Fruit fly (Drosophila melanogaster): Measurements from ENCODE around the gene xit.

The xit gene

dm6 chrX:6794190-6794589, 26.6 kb upstream of the xit start (continued):
- TF ChIP-seq org-1 (GFP tag; optimal IDR thresholded peaks at IDR 0.05) (peak; percentile 74), Chrac-16 (GFP tag; optimal IDR thresholded peaks at IDR 0.05) (peak; percentile 72), Nf-YA (GFP tag; IDR thresholded peaks at IDR 0.05) (peak; percentile 68), CG15514 (GFP tag; optimal IDR thresholded peaks at IDR 0.05) (peak; percentile 72), CTCF (GFP tag; optimal IDR thresholded peaks at IDR 0.05) (peak; percentile 35), TFAM (GFP tag; optimal IDR thresholded peaks at IDR 0.05) (no peak), her (GFP tag; optimal IDR thresholded peaks at IDR 0.05) (peak; percentile 81), Hr39 (optimal IDR thresholded peaks at IDR 0.05) (no peak), ranshi (GFP tag; IDR thresholded peaks at IDR 0.05) (peak; percentile 87), sim (GFP tag; IDR thresholded peaks at IDR 0.05) (peak; percentile 59; the same call in 1 of the 2 replicates), prd (optimal IDR thresholded peaks at IDR 0.05) (no peak), prd (GFP tag; IDR thresholded peaks at IDR 0.05) (peak; percentile 88), inv (GFP tag; IDR thresholded peaks at IDR 0.05; ENCODE audit: partially characterized antibody) (no peak), CG11093 (GFP tag; IDR thresholded peaks at IDR 0.05) (peak; percentile 81), CG34376 (GFP tag; optimal IDR thresholded peaks at IDR 0.05) (no peak), sug (tag; optimal IDR thresholded peaks at IDR 0.05) (peak; percentile 44), dysf (GFP tag; IDR thresholded peaks at IDR 0.05) (peak; percentile 90), CG7745 (tag; optimal IDR thresholded peaks at IDR 0.05) (no peak), CG14441 (GFP tag; IDR thresholded peaks at IDR 0.05) (peak; percentile 91), Lpt (GFP tag; optimal IDR thresholded peaks at IDR 0.05) (no peak), pnt (GFP tag; optimal IDR thresholded peaks at IDR 0.05) (peak; percentile 59), p53 (GFP tag; optimal IDR thresholded peaks at IDR 0.05) (peak; percentile 51), wek (GFP tag; optimal IDR thresholded peaks at IDR 0.05) (peak; percentile 76), Dfd (GFP tag; optimal IDR thresholded peaks at IDR 0.05) (no peak), psq (GFP tag; optimal IDR thresholded peaks at IDR 0.05) (peak; percentile 53), Side (GFP tag; optimal IDR thresholded peaks at IDR 0.05) (peak; percentile 65), CG30403 (GFP tag; optimal IDR thresholded peaks at IDR 0.05) (peak; percentile 80), ase (GFP tag; IDR thresholded peaks at IDR 0.05) (peak; percentile 75; the same call in 2 of the 3 replicates), unpg (GFP tag; optimal IDR thresholded peaks at IDR 0.05) (peak; percentile 88), nau (GFP tag; optimal IDR thresholded peaks at IDR 0.05) (peak; percentile 67), CG9215 (GFP tag; IDR thresholded peaks at IDR 0.05) (peak; percentile 65), HmgZ (tag; optimal IDR thresholded peaks at IDR 0.05) (peak; percentile 81), Fer2 (tag; optimal IDR thresholded peaks at IDR 0.05) (peak; percentile 39), CG3065 (GFP tag; optimal IDR thresholded peaks at IDR 0.05) (peak; percentile 44), Bdp1 (GFP tag; optimal IDR thresholded peaks at IDR 0.05) (peak; percentile 55), MBD-R2 (GFP tag; IDR thresholded peaks at IDR 0.05) (peak; percentile 48; the same call in 1 of the 2 replicates), Mad (GFP tag; optimal IDR thresholded peaks at IDR 0.05) (peak; percentile 78), Camta (GFP tag; optimal IDR thresholded peaks at IDR 0.05) (peak; percentile 74), CG12769 (tag; optimal IDR thresholded peaks at IDR 0.05) (peak; percentile 93), CG15696 (tag; optimal IDR thresholded peaks at IDR 0.05) (peak; percentile 26), Pdp1 (GFP tag; optimal IDR thresholded peaks at IDR 0.05) (peak; percentile 72 to 76), crp (GFP tag; optimal IDR thresholded peaks at IDR 0.05) (peak in 1 of 2 experiments; percentile 36), gro (GFP tag; optimal IDR thresholded peaks at IDR 0.05) (peak; percentile 78), grau (tag; optimal IDR thresholded peaks at IDR 0.05) (peak; percentile 81), peb (GFP tag; IDR thresholded peaks at IDR 0.05) (peak; percentile 62), B-H2 (GFP tag; optimal IDR thresholded peaks at IDR 0.05) (no peak), Oaz (GFP tag; IDR thresholded peaks at IDR 0.05) (peak; percentile 65; the same call in 1 of the 2 replicates), mirr (GFP tag; optimal IDR thresholded peaks at IDR 0.05) (peak; percentile 57), CG9817 (tag; optimal IDR thresholded peaks at IDR 0.05) (peak; percentile 78), HLHmδ (GFP tag; optimal IDR thresholded peaks at IDR 0.05) (no peak), CG17912 (GFP tag; optimal IDR thresholded peaks at IDR 0.05) (peak; percentile 29), stwl (tag; optimal IDR thresholded peaks at IDR 0.05) (no peak)
